Fruit fly (Drosophila melanogaster) whole organism, pupa: ENCODE measurements around the gene CG8924.

ENCODE experiments used
- CG10348 ChIP-seq: fragments of 200-800 bp; sonication (Bioruptor generic); IDR thresholded peaks from 2 replicates; pipeline ENCODE4 v1.3.6; 2022; ENCODE audit warnings: missing biosample characterization, missing genetic modification characterization
- CG12605 ChIP-seq: fragments of 200-800 bp; sonication (Bioruptor generic); IDR thresholded peaks from 2 replicates; pipeline ENCODE4 v1.3.6; 2022; ENCODE audit warnings: missing biosample characterization, missing genetic modification characterization
- CG13204 ChIP-seq: fragments of 200-800 bp; sonication (Bioruptor generic); optimal IDR thresholded peaks from 2 replicates; lab custom pipeline; 2018; ENCODE audit warnings: missing biosample characterization, mild to moderate bottlenecking, missing genetic modification characterization, moderate library complexity
- CG14655 ChIP-seq: fragments of 200-800 bp; sonication (Bioruptor generic); optimal IDR thresholded peaks from 3 replicates; lab custom pipeline; 2017; ENCODE audit warnings: mild to moderate bottlenecking, missing biosample characterization, missing genetic modification reagents, missing genetic modification characterization
- CG15710 ChIP-seq: fragments of 200-800 bp; sonication (Bioruptor generic); optimal IDR thresholded peaks from 2 replicates; lab custom pipeline; 2018; ENCODE audit warnings: missing biosample characterization, mild to moderate bottlenecking, missing genetic modification characterization, moderate library complexity
- CG17806 ChIP-seq: fragments of 200-800 bp; sonication (Bioruptor generic); optimal IDR thresholded peaks from 2 replicates; lab custom pipeline; 2018; ENCODE audit warnings: missing biosample characterization, mild to moderate bottlenecking, missing genetic modification characterization, moderate library complexity
- CG32121 ChIP-seq: fragments of 200-800 bp; sonication (Bioruptor generic); IDR thresholded peaks from 2 replicates; pipeline ENCODE4 v1.3.6; 2022; ENCODE audit warnings: missing biosample characterization, missing genetic modification characterization
- CG34367 ChIP-seq: fragments of 200-800 bp; sonication (Bioruptor generic); optimal IDR thresholded peaks from 2 replicates; lab custom pipeline; 2018; ENCODE audit warnings: missing biosample characterization, mild to moderate bottlenecking, missing genetic modification characterization
- CG4496 ChIP-seq: fragments of 200-800 bp; sonication (Bioruptor generic); IDR thresholded peaks from 3 replicates; pipeline ENCODE4 v1.3.6; 2022; ENCODE audit warnings: missing biosample characterization, missing genetic modification characterization
- CG8159 ChIP-seq: fragments of 200-800 bp; sonication (Bioruptor generic); optimal IDR thresholded peaks from 3 replicates; lab custom pipeline; 2018; ENCODE audit warnings: missing biosample characterization, mild to moderate bottlenecking, missing genetic modification characterization, moderate library complexity
- CG8301 ChIP-seq: fragments of 200-800 bp; sonication (Bioruptor generic); optimal IDR thresholded peaks from 2 replicates; lab custom pipeline; 2018; ENCODE audit warnings: missing biosample characterization, mild to moderate bottlenecking, missing genetic modification characterization
- CG9948 ChIP-seq: fragments of 200-800 bp; sonication (Bioruptor generic); optimal IDR thresholded peaks from 2 replicates; lab custom pipeline; 2018; ENCODE audit warnings: missing biosample characterization, mild to moderate bottlenecking, missing genetic modification characterization, moderate library complexity
- D1 ChIP-seq: fragments of 200-800 bp; sonication (Bioruptor generic); optimal IDR thresholded peaks from 2 replicates; lab custom pipeline; 2018; ENCODE audit warnings: missing biosample characterization, mild to moderate bottlenecking, missing genetic modification characterization, moderate library complexity
- EcR ChIP-seq: fragments of 200-800 bp; sonication (Bioruptor generic); optimal IDR thresholded peaks from 3 replicates; lab custom pipeline; 2019; ENCODE audit warnings: missing biosample characterization, missing genetic modification characterization, mild to moderate bottlenecking, moderate library complexity, missing genetic modification reagents
- Ets98B ChIP-seq: fragments of 200-800 bp; sonication (Bioruptor generic); IDR thresholded peaks from 2 replicates; pipeline ENCODE4 v1.3.6; 2022; ENCODE audit warnings: missing biosample characterization, missing genetic modification characterization
- Pif1A ChIP-seq: fragments of 200-800 bp; sonication (Bioruptor generic); optimal IDR thresholded peaks from 3 replicates; lab custom pipeline; 2016; ENCODE audit warnings: missing biosample characterization, missing genetic modification characterization
- Pif1B ChIP-seq: fragments of 200-800 bp; sonication (Bioruptor generic); optimal IDR thresholded peaks from 3 replicates; lab custom pipeline; 2016; ENCODE audit warnings: missing biosample characterization, missing genetic modification characterization
- Snoo ChIP-seq: fragments of 200-800 bp; sonication (Bioruptor generic); optimal IDR thresholded peaks from 3 replicates; lab custom pipeline; 2017; ENCODE audit warnings: missing biosample characterization, mild to moderate bottlenecking, missing genetic modification characterization, inconsistent platforms
- fd96Ca ChIP-seq: fragments of 200-800 bp; sonication (Bioruptor generic); IDR thresholded peaks from 3 replicates; pipeline ENCODE4 v1.3.6; 2022; ENCODE audit warnings: missing biosample characterization, missing genetic modification characterization
- gl ChIP-seq: fragments of 200-800 bp; sonication (Bioruptor generic); optimal IDR thresholded peaks from 2 replicates; lab custom pipeline; 2018; ENCODE audit warnings: missing biosample characterization, mild to moderate bottlenecking, missing genetic modification characterization
- rn ChIP-seq: fragments of 200-800 bp; sonication (Bioruptor generic); IDR thresholded peaks from 2 replicates; pipeline ENCODE4 v1.3.6; 2022; ENCODE audit warnings: missing biosample characterization, missing genetic modification characterization

The CG8924 gene

dm6 chrX:15924805-15925204 lies 16.1 kb upstream of the CG8924 start, which contains the start of gene Lcch3:
Lcch3 (plus strand) TSS chrX:15925105.
- TF ChIP-seq CG4496 (no peak), CG14655 (GFP tag; lab: Kevin White, UChicago) (no peak), CG8159 (no peak), rn (GFP tag; lab: Robert Waterston, UW) (no peak), CG17806 (tag; lab: Kevin White, UChicago) (no peak), EcR (GFP tag; lab: Kevin White, UChicago) (no peak), D1 (no peak), CG15710 (tag; lab: Kevin White, UChicago) (no peak), Snoo (tag; lab: Kevin White, UChicago) (no peak), Pif1B (GFP tag; lab: Kevin White, UChicago) (no peak), Pif1A (GFP tag; lab: Kevin White, UChicago) (no peak), CG12605 (no peak), fd96Ca (GFP tag; lab: Robert Waterston, UW) (no peak), Ets98B (GFP tag; lab: Robert Waterston, UW) (no peak), gl (no peak), CG9948 (tag; lab: Kevin White, UChicago) (no peak), CG13204 (GFP tag; lab: Kevin White, UChicago) (no peak), CG8301 (tag; lab: Kevin White, UChicago) (no peak), CG10348 (GFP tag; lab: Robert Waterston, UW) (no peak)

dm6 chrX:15933504-15934225 lies 7.2 kb upstream of the CG8924 start, which contains the start of gene Ranbp16:
Ranbp16 (minus strand) TSS chrX:15933867.
- TF ChIP-seq CG14655 (GFP tag; lab: Kevin White, UChicago) (no peak), CG15710 (tag; lab: Kevin White, UChicago) (no peak), CG34367 (tag; lab: Kevin White, UChicago) (no peak), Ets98B (GFP tag; lab: Robert Waterston, UW) (no peak), CG12605 (no peak), CG4496 (no peak), Pif1B (GFP tag; lab: Kevin White, UChicago) (no peak), CG8159 (no peak), EcR (GFP tag; lab: Kevin White, UChicago) (no peak), CG32121 (GFP tag; lab: Robert Waterston, UW) (no peak), D1 (no peak), fd96Ca (GFP tag; lab: Robert Waterston, UW) (no peak), rn (GFP tag; lab: Robert Waterston, UW) (no peak), CG10348 (GFP tag; lab: Robert Waterston, UW) (no peak), CG8301 (tag; lab: Kevin White, UChicago) (no peak), CG17806 (tag; lab: Kevin White, UChicago) (no peak), gl (no peak), Snoo (tag; lab: Kevin White, UChicago) (no peak)

DNA sequence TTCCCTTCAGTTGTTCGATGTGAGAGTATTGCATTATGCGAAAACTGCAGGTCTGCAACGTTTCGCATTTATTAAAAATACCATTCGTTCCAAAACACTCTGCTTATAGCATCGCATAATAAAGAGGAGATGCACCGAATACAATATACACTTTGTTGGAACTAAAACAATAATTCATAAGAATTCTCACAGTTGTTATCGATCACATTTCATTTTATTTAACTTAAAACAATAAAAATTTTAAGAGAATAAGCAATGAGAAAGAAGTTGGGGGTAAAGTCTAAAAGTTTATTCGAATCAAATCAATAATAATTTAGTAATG lies 6.7 kb upstream of the CG8924 start:
- no peak for TF ChIP-seq gl
- peak; percentile 7 for TF ChIP-seq CG17806 (tag; lab: Kevin White, UChicago)
- TF ChIP-seq, all 21 proteins: peak for 1

DNA sequence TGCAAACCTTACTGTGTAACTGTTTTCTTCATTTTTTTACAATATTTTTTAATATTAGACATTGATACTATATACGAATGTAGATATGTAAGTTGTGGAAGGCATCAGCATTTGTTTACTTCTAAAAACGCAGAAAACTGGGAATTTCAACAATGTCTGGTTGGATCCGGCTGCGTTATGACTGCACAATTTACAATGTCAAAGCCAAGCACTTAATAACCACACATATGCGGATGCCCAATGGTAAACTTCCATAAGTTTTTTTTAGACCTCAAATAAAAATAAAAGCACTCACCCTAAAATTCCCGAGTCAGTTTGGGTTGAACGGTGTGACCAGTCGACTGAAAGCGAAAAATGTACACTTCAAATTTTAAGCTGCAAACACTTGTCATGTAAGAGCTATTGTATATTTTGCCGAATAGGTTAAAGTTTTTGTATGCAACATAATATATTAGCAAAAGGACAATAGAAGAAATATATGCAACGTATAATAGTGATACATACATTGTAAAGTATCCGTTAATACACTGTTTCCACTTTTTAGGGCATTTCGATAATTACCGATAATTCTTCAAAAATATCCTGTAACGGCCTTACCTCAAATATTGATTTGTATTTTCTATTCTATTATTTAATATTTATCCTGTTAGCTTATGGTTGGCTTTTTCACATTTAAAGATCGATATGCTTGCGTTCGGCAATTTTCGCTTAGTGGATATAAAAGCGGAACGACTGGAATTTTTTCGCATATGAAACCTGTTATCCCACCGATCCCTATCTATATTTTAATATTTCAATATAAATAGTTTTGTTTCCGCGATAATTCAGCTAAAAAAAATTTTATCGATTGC lies 547 bp upstream of the CG8924 start, which contains the start of gene Stim:
Gene Stim, minus strand, starts transcription at position 347 of the 851 bp plus-strand sequence.
- TF ChIP-seq Ets98B (GFP tag; lab: Robert Waterston, UW) (no peak), Snoo (tag; lab: Kevin White, UChicago) (no peak), CG32121 (GFP tag; lab: Robert Waterston, UW) (no peak), CG15710 (tag; lab: Kevin White, UChicago) (no peak), CG4496 (no peak), CG17806 (tag; lab: Kevin White, UChicago) (no peak), CG34367 (tag; lab: Kevin White, UChicago) (no peak), D1 (no peak)
- TF ChIP-seq, all 21 proteins: peak for 0

- TF ChIP-seq CG10348 (GFP tag; lab: Robert Waterston, UW) (no peak), CG8301 (tag; lab: Kevin White, UChicago) (no peak), EcR (GFP tag; lab: Kevin White, UChicago) (no peak), CG13204 (GFP tag; lab: Kevin White, UChicago) (no peak), CG12605 (no peak), CG4496 (no peak), CG9948 (tag; lab: Kevin White, UChicago) (no peak), CG8159 (no peak), Pif1B (GFP tag; lab: Kevin White, UChicago) (no peak), Pif1A (GFP tag; lab: Kevin White, UChicago) (no peak), rn (GFP tag; lab: Robert Waterston, UW) (no peak), CG32121 (GFP tag; lab: Robert Waterston, UW) (no peak), D1 (no peak), Snoo (tag; lab: Kevin White, UChicago) (no peak), CG15710 (tag; lab: Kevin White, UChicago) (no peak), CG34367 (tag; lab: Kevin White, UChicago) (no peak), gl (no peak), CG17806 (tag; lab: Kevin White, UChicago) (no peak), fd96Ca (GFP tag; lab: Robert Waterston, UW) (no peak), Ets98B (GFP tag; lab: Robert Waterston, UW) (no peak)
These were observed 650 bp downstream of the CG8924 start for dm6 chrX:15941527-15941926.
